Fruit fly (Drosophila melanogaster) whole organism: ENCODE results near the gene Pkcdelta.

Experiments
- CG8478 ChIP-seq: fragments of >200 bp; optimal IDR thresholded peaks from 2 replicates; lab custom pipeline; 2018; ENCODE audit warnings: inconsistent platforms
- Dll ChIP-seq: fragments of >200 bp; optimal IDR thresholded peaks from 2 replicates; lab custom pipeline; 2017
- pan ChIP-seq: fragments of >200 bp; optimal IDR thresholded peaks from 2 replicates; lab custom pipeline; 2017

- TF ChIP-seq pan (lab: Kevin White, UChicago) (no peak), Dll (no peak), CG8478 (lab: Kevin White, UChicago) (no peak)
Observed at dm6 chrX:12469778-12470177, 37.8 kb downstream of the Pkcdelta start.
